Fruit fly (Drosophila melanogaster): ENCODE data around the gene Gel.

The Gel gene

dm6 chr3R:4232139-4233017, 2.6 kb upstream of the Gel start, which contains the start of gene CG14641:
Gene CG14641, minus strand, starts transcription at chr3R:4232342.
- TF ChIP-seq h (optimal IDR thresholded peaks at IDR 0.05): no peak
- no peak for TF ChIP-seq insv (optimal IDR thresholded peaks at IDR 0.05)
- no peak for TF ChIP-seq Myc (optimal IDR thresholded peaks at IDR 0.05)
- no peak for TF ChIP-seq psq (optimal IDR thresholded peaks at IDR 0.05)
- no peak for TF ChIP-seq ttk (optimal IDR thresholded peaks at IDR 0.05)
- TF ChIP-seq Sin3A (optimal IDR thresholded peaks at IDR 0.05): no peak

- TF ChIP-seq h (optimal IDR thresholded peaks at IDR 0.05) (no peak), Sin3A (optimal IDR thresholded peaks at IDR 0.05) (no peak), psq (optimal IDR thresholded peaks at IDR 0.05) (no peak)
Observed at dm6 chr3R:4233018-4233385, 2.0 kb upstream of the Gel start, which contains the start of gene abs. Gene abs, plus strand, starts transcription at chr3R:4233047.

dm6 chr3R:4236534-4236933, 1.5 kb downstream of the Gel start:
- no peak for TF ChIP-seq Myc (optimal IDR thresholded peaks at IDR 0.05)
- no peak for TF ChIP-seq psq (optimal IDR thresholded peaks at IDR 0.05)
- no peak for TF ChIP-seq ttk (optimal IDR thresholded peaks at IDR 0.05)
- no peak for TF ChIP-seq insv (optimal IDR thresholded peaks at IDR 0.05)
- no peak for TF ChIP-seq Sin3A (optimal IDR thresholded peaks at IDR 0.05)
- TF ChIP-seq h (optimal IDR thresholded peaks at IDR 0.05): no peak

dm6 chr3R:4241776-4242175, 6.8 kb downstream of the Gel start:
- TF ChIP-seq Myc (optimal IDR thresholded peaks at IDR 0.05): no peak
- TF ChIP-seq h (optimal IDR thresholded peaks at IDR 0.05): no peak
- TF ChIP-seq Sin3A (optimal IDR thresholded peaks at IDR 0.05): no peak
- no peak for TF ChIP-seq psq (optimal IDR thresholded peaks at IDR 0.05)
- no peak for TF ChIP-seq ttk (optimal IDR thresholded peaks at IDR 0.05)
- TF ChIP-seq insv (optimal IDR thresholded peaks at IDR 0.05): no peak

dm6 chr3R:4242209-4242887, 7.3 kb downstream of the Gel start, which contains the start of gene CG14642:
Gene CG14642, minus strand, starts transcription at chr3R:4242717.
- TF ChIP-seq psq (optimal IDR thresholded peaks at IDR 0.05) (no peak), h (optimal IDR thresholded peaks at IDR 0.05) (no peak), Myc (optimal IDR thresholded peaks at IDR 0.05) (no peak), insv (optimal IDR thresholded peaks at IDR 0.05) (no peak), ttk (optimal IDR thresholded peaks at IDR 0.05) (no peak)

dm6 chr3R:4243096-4243940, 8.3 kb downstream of the Gel start, which contains the start of gene CG34305:
Gene CG34305, minus strand, starts transcription at chr3R:4243146.
- TF ChIP-seq ttk (optimal IDR thresholded peaks at IDR 0.05) (no peak), psq (optimal IDR thresholded peaks at IDR 0.05) (no peak), insv (optimal IDR thresholded peaks at IDR 0.05) (no peak), Myc (optimal IDR thresholded peaks at IDR 0.05) (no peak), Sin3A (optimal IDR thresholded peaks at IDR 0.05) (no peak), h (optimal IDR thresholded peaks at IDR 0.05) (no peak)

- no peak for TF ChIP-seq Sin3A (optimal IDR thresholded peaks at IDR 0.05)
- TF ChIP-seq ttk (optimal IDR thresholded peaks at IDR 0.05): no peak
- no peak for TF ChIP-seq Myc (optimal IDR thresholded peaks at IDR 0.05)
- TF ChIP-seq h (optimal IDR thresholded peaks at IDR 0.05): no peak
- no peak for TF ChIP-seq psq (optimal IDR thresholded peaks at IDR 0.05)
- TF ChIP-seq insv (optimal IDR thresholded peaks at IDR 0.05): no peak
Observed at dm6 chr3R:4246578-4247070, 11.6 kb downstream of the Gel start, which contains the start of gene TwdlF. Gene TwdlF, plus strand, starts transcription at chr3R:4247020.

- TF ChIP-seq insv (optimal IDR thresholded peaks at IDR 0.05) (no peak), psq (optimal IDR thresholded peaks at IDR 0.05) (no peak), Myc (optimal IDR thresholded peaks at IDR 0.05) (no peak), ttk (optimal IDR thresholded peaks at IDR 0.05) (no peak), Sin3A (optimal IDR thresholded peaks at IDR 0.05) (no peak), h (optimal IDR thresholded peaks at IDR 0.05) (no peak)
Observed at dm6 chr3R:4249947-4250346, 14.9 kb downstream of the Gel start.

dm6 chr3R:4251241-4251640, 16.2 kb downstream of the Gel start, which contains the start of gene TwdlG:
Gene TwdlG, minus strand, starts transcription at chr3R:4251341.
- TF ChIP-seq ttk (optimal IDR thresholded peaks at IDR 0.05) (no peak), h (optimal IDR thresholded peaks at IDR 0.05) (no peak), Sin3A (optimal IDR thresholded peaks at IDR 0.05) (no peak)

dm6 chr3R:4252943-4253342, 17.9 kb downstream of the Gel start, which contains the start of gene CG14644:
Gene CG14644, minus strand, starts transcription at chr3R:4253043.
- TF ChIP-seq Sin3A (optimal IDR thresholded peaks at IDR 0.05): no peak
- no peak for TF ChIP-seq h (optimal IDR thresholded peaks at IDR 0.05)
- no peak for TF ChIP-seq insv (optimal IDR thresholded peaks at IDR 0.05)
- no peak for TF ChIP-seq ttk (optimal IDR thresholded peaks at IDR 0.05)
- no peak for TF ChIP-seq psq (optimal IDR thresholded peaks at IDR 0.05)
- no peak for TF ChIP-seq Myc (optimal IDR thresholded peaks at IDR 0.05)

- TF ChIP-seq psq (optimal IDR thresholded peaks at IDR 0.05) (no peak), h (optimal IDR thresholded peaks at IDR 0.05) (no peak), Myc (optimal IDR thresholded peaks at IDR 0.05) (no peak)
Observed at dm6 chr3R:4254408-4254807, 19.4 kb downstream of the Gel start, which contains the start of gene TwdlV. Gene TwdlV, plus strand, starts transcription at chr3R:4254708.

All from Kc167 (cell line).